Fruit fly (Drosophila melanogaster) whole organism, larva: ENCODE measurements around the gene bin.

Experiments used
- noc ChIP-seq: fragments of 200-800 bp; sonication (Bioruptor generic); optimal IDR thresholded peaks from 3 replicates; lab custom pipeline; 2019; ENCODE audit warnings: missing biosample characterization, mild to moderate bottlenecking, missing genetic modification characterization, moderate library complexity

The bin gene

DNA sequence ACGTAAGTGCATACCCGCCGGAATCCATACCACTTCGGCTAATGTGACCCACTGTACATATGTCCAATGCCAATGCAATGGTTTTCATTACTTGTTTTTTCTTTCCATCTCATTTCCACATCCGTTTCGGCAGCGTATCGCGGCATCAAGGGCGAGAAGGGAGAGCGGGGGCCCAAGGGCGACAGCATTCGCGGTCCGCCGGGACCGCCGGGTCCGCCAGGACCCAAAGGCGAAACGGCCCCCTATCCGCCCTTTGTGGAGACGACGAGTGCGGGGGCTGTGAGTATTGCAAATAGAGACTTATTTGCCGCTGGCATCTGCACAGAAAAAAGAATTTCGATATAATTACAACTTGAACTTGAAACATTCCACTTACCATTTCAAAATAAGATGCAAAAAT is 44.6 kb downstream of the bin start:
- TF ChIP-seq noc (tag; lab: Kevin White, UChicago): no peak

DNA sequence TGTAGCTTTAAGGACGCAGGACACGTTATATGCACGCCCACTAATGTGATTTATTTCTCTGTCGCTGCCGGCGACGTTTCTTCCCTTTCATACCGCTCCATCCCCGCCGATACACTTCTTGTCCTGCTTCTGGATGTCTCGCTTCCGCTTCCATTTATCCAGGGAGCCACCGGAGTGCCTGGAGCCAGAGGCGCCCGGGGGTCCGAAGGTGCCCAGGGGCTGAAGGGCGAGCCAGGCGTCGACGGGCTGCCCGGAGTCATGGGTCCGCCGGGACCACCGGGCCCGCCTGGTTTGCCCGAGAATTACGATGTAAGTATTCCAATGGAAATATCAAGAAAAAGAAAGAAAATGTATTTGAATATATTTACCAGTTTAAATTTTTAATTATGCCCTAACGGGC is 47.4 kb downstream of the bin start:
- no peak for TF ChIP-seq noc (tag; lab: Kevin White, UChicago)
